Fruit fly (Drosophila melanogaster): ENCODE results near the gene Npc2e.
A peak's percentile ranks its signal among the peaks of the same experiment; 100 is the strongest.

The Npc2e gene

DNA sequence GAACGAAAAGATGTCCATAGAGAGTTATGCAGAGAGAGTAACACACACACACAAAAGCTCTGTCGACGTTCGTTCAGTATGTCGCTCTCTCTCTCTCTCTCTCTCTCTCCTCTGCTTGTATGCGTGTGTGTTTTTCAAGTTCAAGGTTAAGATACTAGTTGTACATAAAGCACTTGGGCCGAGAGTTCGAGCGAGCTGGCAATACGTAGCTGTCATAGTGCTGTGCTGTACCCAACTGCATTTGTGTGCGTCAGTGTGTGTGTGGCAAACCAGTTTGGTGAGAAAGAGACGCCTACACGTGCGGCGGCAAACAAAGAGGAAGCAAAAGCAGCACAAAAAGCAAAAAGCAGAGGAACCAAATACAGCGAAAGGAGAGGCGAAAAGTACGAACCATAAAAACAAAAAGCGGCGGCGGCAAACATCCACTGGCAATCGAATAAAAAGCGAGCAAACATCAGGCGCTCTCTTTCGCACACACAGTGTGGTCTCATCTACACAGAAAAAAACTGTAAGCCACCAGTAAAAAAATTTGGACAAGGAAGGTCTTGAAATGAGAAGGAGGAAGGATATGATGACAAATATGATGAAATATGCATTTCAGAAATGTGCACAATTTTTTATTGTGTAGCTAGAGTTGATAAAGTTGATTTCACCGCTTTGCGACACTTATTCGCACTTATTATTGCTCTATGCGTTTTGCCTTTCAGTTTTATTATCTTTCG, 34.2 kb downstream of the Npc2e start:
- TF ChIP-seq ey (GFP tag; optimal IDR thresholded peaks at IDR 0.05) (peak; percentile 95), dl (GFP tag; optimal IDR thresholded peaks at IDR 0.05; ENCODE audit: insufficient read depth in 1 of 2, partially characterized antibody in 2 of 2) (peak; percentile 81 to 84), Dfd (GFP tag; optimal IDR thresholded peaks at IDR 0.05) (no peak), tai (GFP tag; optimal IDR thresholded peaks at IDR 0.05) (peak; percentile 92), sv (GFP tag; optimal IDR thresholded peaks at IDR 0.05) (peak; percentile 62), Vsx2 (GFP tag; optimal IDR thresholded peaks at IDR 0.05; ENCODE audit: partially characterized antibody) (peak; percentile 79), jim (GFP tag; optimal IDR thresholded peaks at IDR 0.05) (peak; percentile 17), fru (GFP tag; optimal IDR thresholded peaks at IDR 0.05) (peak; percentile 93), GATAd (GFP tag; optimal IDR thresholded peaks at IDR 0.05) (no peak), rgr (GFP tag; optimal IDR thresholded peaks at IDR 0.05) (peak; percentile 94), br (GFP tag; optimal IDR thresholded peaks at IDR 0.05) (peak; percentile 94), Mio (GFP tag; optimal IDR thresholded peaks at IDR 0.05) (peak; percentile 69), foxo (GFP tag; optimal IDR thresholded peaks at IDR 0.05) (peak; percentile 52 to 96), CrebA (GFP tag; optimal IDR thresholded peaks at IDR 0.05; ENCODE audit: borderline replicate concordance) (peak; percentile 42), Sp1 (GFP tag; optimal IDR thresholded peaks at IDR 0.05) (peak; percentile 84), psq (GFP tag; optimal IDR thresholded peaks at IDR 0.05) (peak; percentile 99), brk (GFP tag; optimal IDR thresholded peaks at IDR 0.05) (peak; percentile 44), usp (GFP tag; optimal IDR thresholded peaks at IDR 0.05) (no peak), Myc (optimal IDR thresholded peaks at IDR 0.05) (no peak), lola (GFP tag; optimal IDR thresholded peaks at IDR 0.05) (peak; percentile 47), dsf (GFP tag; optimal IDR thresholded peaks at IDR 0.05; ENCODE audit: borderline replicate concordance) (peak; percentile 39), Abd-B (GFP tag; optimal IDR thresholded peaks at IDR 0.05) (peak; percentile 8), Hr78 (GFP tag; optimal IDR thresholded peaks at IDR 0.05) (no peak), OdsH (GFP tag; optimal IDR thresholded peaks at IDR 0.05) (peak; percentile 94), sage (GFP tag; optimal IDR thresholded peaks at IDR 0.05) (peak; percentile 53), Jra (GFP tag; optimal IDR thresholded peaks at IDR 0.05) (peak; percentile 81), h (GFP tag; optimal IDR thresholded peaks at IDR 0.05) (peak; percentile 95), pan (optimal IDR thresholded peaks at IDR 0.05) (no peak), Rel (GFP tag; optimal IDR thresholded peaks at IDR 0.05) (peak; percentile 24), Rel (tag; optimal IDR thresholded peaks at IDR 0.05) (peak; percentile 51), Hnf4 (GFP tag; optimal IDR thresholded peaks at IDR 0.05) (peak; percentile 92), CG32264 (GFP tag; optimal IDR thresholded peaks at IDR 0.05) (peak; percentile 54), HLH106 (tag; optimal IDR thresholded peaks at IDR 0.05) (peak; percentile 84), Hr83 (GFP tag; optimal IDR thresholded peaks at IDR 0.05; ENCODE audit: poor library complexity, severe bottlenecking) (peak; percentile 77), N (GFP tag; optimal IDR thresholded peaks at IDR 0.05) (peak; percentile 25), Dif (GFP tag; optimal IDR thresholded peaks at IDR 0.05; ENCODE audit: partially characterized antibody) (peak; percentile 94), woc (GFP tag; optimal IDR thresholded peaks at IDR 0.05) (peak; percentile 92), dmrt93B (GFP tag; optimal IDR thresholded peaks at IDR 0.05) (peak; percentile 69), CG9705 (GFP tag; optimal IDR thresholded peaks at IDR 0.05) (peak; percentile 33)

DNA sequence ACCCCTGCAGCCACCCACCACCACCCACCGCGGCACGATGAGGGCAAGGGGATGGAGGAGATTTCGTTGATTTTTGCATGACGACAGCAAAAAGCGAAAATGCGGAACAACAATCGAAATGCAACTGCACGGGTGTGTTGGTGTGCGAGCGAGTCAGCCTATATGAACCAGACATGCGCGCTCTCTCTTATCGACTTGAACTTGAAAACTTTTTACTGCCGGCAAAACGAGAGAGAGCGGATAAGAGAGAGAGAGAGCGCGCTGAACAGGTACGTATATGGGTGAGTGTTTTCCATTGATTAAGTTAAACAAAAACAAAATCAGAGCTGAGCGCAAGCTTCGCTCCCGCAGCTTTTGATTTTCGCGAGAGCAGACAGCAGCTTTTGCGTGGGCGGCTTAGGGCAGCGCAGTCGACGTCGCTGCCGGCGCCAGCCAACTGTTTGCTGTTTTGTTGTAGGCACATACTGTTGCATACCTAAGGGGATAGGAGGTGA, 36.1 kb downstream of the Npc2e start:
- TF ChIP-seq Hr78 (GFP tag; optimal IDR thresholded peaks at IDR 0.05), result no peak
- TF ChIP-seq Mio (GFP tag; optimal IDR thresholded peaks at IDR 0.05), result no peak
- TF ChIP-seq Hr83 (GFP tag; optimal IDR thresholded peaks at IDR 0.05; ENCODE audit: poor library complexity, severe bottlenecking), result peak; percentile 69
- no peak for TF ChIP-seq sv (GFP tag; optimal IDR thresholded peaks at IDR 0.05)
- no peak for TF ChIP-seq Dfd (GFP tag; optimal IDR thresholded peaks at IDR 0.05)
- peak; percentile 19 for TF ChIP-seq rgr (GFP tag; optimal IDR thresholded peaks at IDR 0.05)
- peak; percentile 83 for TF ChIP-seq Vsx2 (GFP tag; optimal IDR thresholded peaks at IDR 0.05; ENCODE audit: partially characterized antibody)
- no peak for TF ChIP-seq brk (GFP tag; optimal IDR thresholded peaks at IDR 0.05)
- peak; percentile 88 for TF ChIP-seq CrebA (GFP tag; optimal IDR thresholded peaks at IDR 0.05; ENCODE audit: borderline replicate concordance)
- TF ChIP-seq fru (GFP tag; optimal IDR thresholded peaks at IDR 0.05), result peak; percentile 14
- TF ChIP-seq GATAd (GFP tag; optimal IDR thresholded peaks at IDR 0.05), result no peak
- no peak for TF ChIP-seq N (GFP tag; optimal IDR thresholded peaks at IDR 0.05)
- TF ChIP-seq Sp1 (GFP tag; optimal IDR thresholded peaks at IDR 0.05), result peak; percentile 18
- TF ChIP-seq Dif (GFP tag; optimal IDR thresholded peaks at IDR 0.05; ENCODE audit: partially characterized antibody), result peak; percentile 98
- TF ChIP-seq Rel (GFP tag; optimal IDR thresholded peaks at IDR 0.05), result peak; percentile 10
- peak; percentile 33 for TF ChIP-seq Rel (tag; optimal IDR thresholded peaks at IDR 0.05)
- no peak for TF ChIP-seq woc (GFP tag; optimal IDR thresholded peaks at IDR 0.05)
- TF ChIP-seq CG32264 (GFP tag; optimal IDR thresholded peaks at IDR 0.05), result no peak
- TF ChIP-seq jim (GFP tag; optimal IDR thresholded peaks at IDR 0.05), result no peak
- TF ChIP-seq dl (GFP tag; optimal IDR thresholded peaks at IDR 0.05; ENCODE audit: insufficient read depth in 1 of 2, partially characterized antibody in 2 of 2), result peak; percentile 96 to 97
- no peak for TF ChIP-seq br (GFP tag; optimal IDR thresholded peaks at IDR 0.05)
- peak; percentile 8 for TF ChIP-seq Hnf4 (GFP tag; optimal IDR thresholded peaks at IDR 0.05)
- no peak for TF ChIP-seq dsf (GFP tag; optimal IDR thresholded peaks at IDR 0.05; ENCODE audit: borderline replicate concordance)
- TF ChIP-seq lola (GFP tag; optimal IDR thresholded peaks at IDR 0.05), result no peak
- TF ChIP-seq ey (GFP tag; optimal IDR thresholded peaks at IDR 0.05), result no peak
- TF ChIP-seq tai (GFP tag; optimal IDR thresholded peaks at IDR 0.05), result no peak
- no peak for TF ChIP-seq CG9705 (GFP tag; optimal IDR thresholded peaks at IDR 0.05)
- no peak for TF ChIP-seq Myc (optimal IDR thresholded peaks at IDR 0.05)
- no peak for TF ChIP-seq foxo (GFP tag; optimal IDR thresholded peaks at IDR 0.05)
- TF ChIP-seq pan (optimal IDR thresholded peaks at IDR 0.05), result no peak
- peak; percentile 15 for TF ChIP-seq sage (GFP tag; optimal IDR thresholded peaks at IDR 0.05)
- TF ChIP-seq OdsH (GFP tag; optimal IDR thresholded peaks at IDR 0.05), result no peak
- TF ChIP-seq Jra (GFP tag; optimal IDR thresholded peaks at IDR 0.05), result peak; percentile 15
- peak; percentile 84 for TF ChIP-seq psq (GFP tag; optimal IDR thresholded peaks at IDR 0.05)
- no peak for TF ChIP-seq usp (GFP tag; optimal IDR thresholded peaks at IDR 0.05)
- no peak for TF ChIP-seq dmrt93B (GFP tag; optimal IDR thresholded peaks at IDR 0.05)
- no peak for TF ChIP-seq HLH106 (tag; optimal IDR thresholded peaks at IDR 0.05)
- TF ChIP-seq Abd-B (GFP tag; optimal IDR thresholded peaks at IDR 0.05), result no peak
- TF ChIP-seq h (GFP tag; optimal IDR thresholded peaks at IDR 0.05), result peak; percentile 44
